Fruit fly (Drosophila melanogaster) whole organism, embryonic: ENCODE measurements around the gene CG7557.

Source experiments
- ATbp ChIP-seq: fragments of 200-800 bp; sonication (Bioruptor generic); optimal IDR thresholded peaks from 2 replicates; lab custom pipeline; 2017; ENCODE audit warnings: missing biosample characterization, mild to moderate bottlenecking, missing genetic modification characterization, missing genetic modification reagents
- Ada2b ChIP-seq: fragments of 200-800 bp; sonication (Bioruptor generic); IDR thresholded peaks from 2 replicates; pipeline ENCODE4 v1.3.6; 2022; ENCODE audit warnings: missing biosample characterization, missing genetic modification characterization
- CG10267 ChIP-seq: fragments of 200-800 bp; sonication (Bioruptor generic); optimal IDR thresholded peaks from 2 replicates; lab custom pipeline; 2018; ENCODE audit warnings: missing biosample characterization, mild to moderate bottlenecking, missing genetic modification characterization, moderate library complexity
- CG12391 ChIP-seq: fragments of 200-800 bp; sonication (Bioruptor generic); optimal IDR thresholded peaks from 3 replicates; lab custom pipeline; 2018; ENCODE audit warnings: missing biosample characterization, mild to moderate bottlenecking, missing genetic modification characterization, moderate library complexity
- CG13287 ChIP-seq: fragments of 200-800 bp; sonication (Bioruptor generic); IDR thresholded peaks from 2 replicates; pipeline ENCODE4 v1.3.6; 2022; ENCODE audit warnings: missing biosample characterization, missing genetic modification characterization; ENCODE audit not compliant: partially characterized antibody
- CG13775 ChIP-seq: fragments of 200-800 bp; sonication (Bioruptor generic); optimal IDR thresholded peaks from 3 replicates; lab custom pipeline; 2017; ENCODE audit warnings: missing biosample characterization, mild to moderate bottlenecking, missing genetic modification characterization
- CG15479 ChIP-seq: fragments of 200-800 bp; sonication (Bioruptor generic); optimal IDR thresholded peaks from 3 replicates; lab custom pipeline; 2019; ENCODE audit warnings: missing biosample characterization, mild to moderate bottlenecking, missing genetic modification characterization, moderate library complexity
- CG17359 ChIP-seq: fragments of 200-800 bp; sonication (Bioruptor generic); optimal IDR thresholded peaks from 3 replicates; lab custom pipeline; 2018; ENCODE audit warnings: missing biosample characterization, mild to moderate bottlenecking, missing genetic modification characterization, moderate library complexity
- CG1792 ChIP-seq: fragments of 200-800 bp; sonication (Bioruptor generic); optimal IDR thresholded peaks from 2 replicates; lab custom pipeline; 2016; ENCODE audit warnings: missing biosample characterization, missing genetic modification characterization
- CG18262 ChIP-seq: fragments of 200-800 bp; optimal IDR thresholded peaks from 3 replicates; lab custom pipeline; 2019; ENCODE audit warnings: missing biosample characterization, mild to moderate bottlenecking, missing genetic modification characterization, moderate library complexity
- CG2678 ChIP-seq: fragments of 200-800 bp; sonication (Bioruptor generic); optimal IDR thresholded peaks from 3 replicates; lab custom pipeline; 2019; ENCODE audit warnings: missing biosample characterization, mild to moderate bottlenecking, missing genetic modification characterization, moderate library complexity
- CG3407 ChIP-seq: fragments of 200-800 bp; sonication (Bioruptor generic); optimal IDR thresholded peaks from 2 replicates; lab custom pipeline; 2018; ENCODE audit warnings: missing biosample characterization, mild to moderate bottlenecking, missing genetic modification characterization
- CG3726 ChIP-seq: fragments of 200-800 bp; sonication (Bioruptor generic); IDR thresholded peaks from 3 replicates; pipeline ENCODE4, ENCODE4 v1.3.6; 2022; ENCODE audit warnings: missing biosample characterization, missing genetic modification characterization
- CG3847 ChIP-seq: fragments of 200-800 bp; sonication (Bioruptor generic); IDR thresholded peaks from 2 replicates; pipeline ENCODE4 v1.3.6; 2022; ENCODE audit warnings: missing biosample characterization, missing genetic modification characterization
- CG4707 ChIP-seq: fragments of 200-800 bp; sonication (Bioruptor generic); optimal IDR thresholded peaks from 2 replicates; lab custom pipeline; 2018; ENCODE audit warnings: missing biosample characterization, mild to moderate bottlenecking, missing genetic modification characterization, moderate library complexity
- CG6813 ChIP-seq: fragments of 200-800 bp; sonication (Bioruptor generic); optimal IDR thresholded peaks from 2 replicates; lab custom pipeline; 2017; ENCODE audit warnings: missing biosample characterization, missing genetic modification characterization, mild to moderate bottlenecking, moderate library complexity, missing genetic modification reagents
- CG8290 ChIP-seq, 3 experiments: fragments of 200-800 bp; sonication (Bioruptor generic); optimal IDR thresholded peaks; 2 replicates each; lab custom pipeline; 2016 to 2019; ENCODE audit warnings: missing biosample characterization in 3 of 3, missing genetic modification characterization in 3 of 3, mild to moderate bottlenecking in 2 of 3, moderate library complexity in 1 of 3
- Camta ChIP-seq: fragments of 200-800 bp; sonication (Bioruptor generic); optimal IDR thresholded peaks from 2 replicates; lab custom pipeline; 2016; ENCODE audit warnings: missing biosample characterization, missing genetic modification characterization
- D19A ChIP-seq: fragments of 200-800 bp; optimal IDR thresholded peaks from 3 replicates; lab custom pipeline; 2019; ENCODE audit warnings: missing biosample characterization, mild to moderate bottlenecking, missing genetic modification characterization, moderate library complexity
- D19B ChIP-seq: fragments of 200-800 bp; sonication (Bioruptor generic); optimal IDR thresholded peaks from 2 replicates; lab custom pipeline; 2017; ENCODE audit warnings: missing biosample characterization, mild to moderate bottlenecking, missing genetic modification characterization
- Eip74EF ChIP-seq, 2 experiments: fragments of 200-800 bp in 1 of 2; fragments of >200 bp in 1 of 2; sonication (Bioruptor generic) in 1 of 2; optimal IDR thresholded peaks; 2 replicates each; lab custom pipeline; 2017 to 2019; ENCODE audit warnings: missing biosample characterization in 2 of 2, missing genetic modification characterization in 2 of 2, mild to moderate bottlenecking in 1 of 2, moderate library complexity in 1 of 2
- Ets65A ChIP-seq: fragments of 200-800 bp; sonication (Bioruptor generic); peaks from one replicate; lab custom pipeline; 2016; ENCODE audit warnings: missing biosample characterization, missing genetic modification characterization
- Hand ChIP-seq: fragments of 200-800 bp; sonication (Bioruptor generic); optimal IDR thresholded peaks from 2 replicates; lab custom pipeline; 2017; ENCODE audit warnings: mild to moderate bottlenecking, missing biosample characterization, missing genetic modification reagents, missing genetic modification characterization
- Hmr ChIP-seq: fragments of 200-800 bp; sonication (Bioruptor generic); optimal IDR thresholded peaks from 3 replicates; lab custom pipeline; 2017; ENCODE audit warnings: mild to moderate bottlenecking, missing biosample characterization, missing genetic modification reagents, missing genetic modification characterization
- Mes4 ChIP-seq: fragments of 200-800 bp; sonication (Bioruptor generic); optimal IDR thresholded peaks from 2 replicates; lab custom pipeline; 2016; ENCODE audit warnings: missing biosample characterization, missing genetic modification characterization
- NC2α ChIP-seq: fragments of 200-800 bp; sonication (Bioruptor generic); optimal IDR thresholded peaks from 2 replicates; lab custom pipeline; 2016; ENCODE audit warnings: missing biosample characterization, missing genetic modification characterization
- NC2β ChIP-seq: fragments of 200-800 bp; sonication (Bioruptor generic); optimal IDR thresholded peaks from 2 replicates; lab custom pipeline; 2016; ENCODE audit warnings: missing biosample characterization, missing genetic modification characterization
- Nf-YC ChIP-seq: fragments of 200-800 bp; optimal IDR thresholded peaks from 3 replicates; lab custom pipeline; 2019; ENCODE audit warnings: missing biosample characterization, mild to moderate bottlenecking, missing genetic modification characterization, moderate library complexity
- Rfx ChIP-seq: fragments of 200-800 bp; sonication (Bioruptor generic); IDR thresholded peaks from 2 replicates; pipeline ENCODE4 v1.3.6; 2022; ENCODE audit warnings: missing biosample characterization, missing genetic modification characterization
- TFAM ChIP-seq: fragments of 200-800 bp; sonication (Bioruptor generic); optimal IDR thresholded peaks from 2 replicates; lab custom pipeline; 2017; ENCODE audit warnings: missing biosample characterization, missing genetic modification characterization, inconsistent platforms
- Xbp1 ChIP-seq: fragments of 200-800 bp; sonication (Bioruptor generic); optimal IDR thresholded peaks from 3 replicates; lab custom pipeline; 2016; ENCODE audit warnings: missing biosample characterization, mild to moderate bottlenecking, missing genetic modification characterization
- bsh ChIP-seq, 2 experiments: fragments of 200-800 bp; sonication (Bioruptor generic); optimal IDR thresholded peaks; 2 replicates each; lab custom pipeline; 2017 to 2018; ENCODE audit warnings: mild to moderate bottlenecking in 2 of 2, missing biosample characterization in 2 of 2, missing genetic modification characterization in 2 of 2, moderate library complexity in 1 of 2
- fru ChIP-seq: fragments of >200 bp; optimal IDR thresholded peaks from 2 replicates; lab custom pipeline; 2017
- gsb ChIP-seq: fragments of 200-800 bp; sonication (Bioruptor generic); IDR thresholded peaks from 2 replicates; pipeline ENCODE4 v1.3.6; 2022; ENCODE audit warnings: missing biosample characterization, missing genetic modification characterization
- lab ChIP-seq: fragments of 200-800 bp; sonication (Bioruptor generic); optimal IDR thresholded peaks from 3 replicates; lab custom pipeline; 2017; ENCODE audit warnings: missing biosample characterization, missing genetic modification characterization, mild to moderate bottlenecking, moderate library complexity, missing genetic modification reagents
- lov ChIP-seq, 2 experiments: fragments of 200-800 bp in 1 of 2; fragments of >200 bp in 1 of 2; sonication (Bioruptor generic) in 1 of 2; IDR thresholded peaks in 1 of 2; optimal IDR thresholded peaks in 1 of 2; 2 replicates in 1 of 2; 3 replicates in 1 of 2; pipeline versions ENCODE4 v1.3.6 to Lab custom; 2017 to 2022; ENCODE audit warnings: missing biosample characterization in 1 of 2, missing genetic modification characterization in 1 of 2
- prd ChIP-seq, 3 experiments: fragments of >200 bp in 2 of 3; fragments of 200-800 bp in 1 of 3; sonication (Bioruptor generic) in 1 of 3; optimal IDR thresholded peaks in 2 of 3; IDR thresholded peaks in 1 of 3; 2 replicates in 2 of 3; 3 replicates in 1 of 3; pipeline versions ENCODE4 v1.3.6 to Lab custom; 2017 to 2022; ENCODE audit warnings: missing biosample characterization in 1 of 3, missing genetic modification characterization in 1 of 3
- tio ChIP-seq: fragments of 200-800 bp; sonication (Bioruptor generic); optimal IDR thresholded peaks from 2 replicates; lab custom pipeline; 2017; ENCODE audit warnings: missing biosample characterization, missing genetic modification characterization, inconsistent platforms

The CG7557 gene

dm6 chr3L:11398484-11399088, 46.4 kb upstream of the CG7557 start (continued):
- peak; percentile 24; the same call in 1 of the 2 replicates for TF ChIP-seq CG3847 (GFP tag; lab: Robert Waterston, UW)
- TF ChIP-seq D19B (GFP tag; lab: Kevin White, UChicago) = no peak
- peak; percentile 62 for TF ChIP-seq CG10267
- no peak for TF ChIP-seq CG3726 (GFP tag; lab: Robert Waterston, UW)
- peak; percentile 45 for TF ChIP-seq Xbp1
- TF ChIP-seq CG15479 (GFP tag; lab: Kevin White, UChicago) = no peak
- TF ChIP-seq CG13775 (GFP tag; lab: Kevin White, UChicago) = peak; percentile 34
- TF ChIP-seq CG12391 = peak; percentile 67
- TF ChIP-seq D19A (tag; lab: Kevin White, UChicago) = peak; percentile 59
- TF ChIP-seq bsh (GFP tag; optimal IDR thresholded peaks at IDR 0.05; lab: Kevin White, UChicago) = peak in 1 of 2 experiments; percentile 52
- TF ChIP-seq Hmr (GFP tag; lab: Kevin White, UChicago) = peak; percentile 70
- TF ChIP-seq Camta (GFP tag; lab: Kevin White, UChicago) = no peak
- 0 out of 2 replicates have a peak, but pooled peaks have one; percentile 16 for TF ChIP-seq Ada2b
- TF ChIP-seq CG2678 (tag; lab: Kevin White, UChicago) = peak; percentile 77
- TF ChIP-seq CG4707 = no peak
- TF ChIP-seq TFAM (GFP tag; lab: Kevin White, UChicago) = no peak
- TF ChIP-seq NC2β = no peak
- no peak for TF ChIP-seq gsb (GFP tag; lab: Robert Waterston, UW)
- TF ChIP-seq fru (lab: Kevin White, UChicago) = no peak
- TF ChIP-seq CG18262 (tag; lab: Kevin White, UChicago) = peak; percentile 86
- TF ChIP-seq CG1792 (GFP tag; lab: Kevin White, UChicago) = no peak
- peak; percentile 12 for TF ChIP-seq tio (GFP tag; lab: Kevin White, UChicago)
- TF ChIP-seq CG8290 (GFP tag; optimal IDR thresholded peaks at IDR 0.05; lab: Kevin White, UChicago) = no peak
- TF ChIP-seq CG8290 (tag; optimal IDR thresholded peaks at IDR 0.05; lab: Kevin White, UChicago) = peak in 1 of 2 experiments; percentile 31
- TF ChIP-seq Rfx (GFP tag; lab: Robert Waterston, UW) = peak; percentile 21
- TF ChIP-seq CG3407 = peak; percentile 43
- TF ChIP-seq CG13287 (GFP tag; lab: Robert Waterston, UW) = no peak
- TF ChIP-seq lov (optimal IDR thresholded peaks at IDR 0.05; lab: Kevin White, UChicago) = no peak
- TF ChIP-seq lov (GFP tag; IDR thresholded peaks at IDR 0.05; lab: Robert Waterston, UW) = 0 out of 3 replicates have a peak, but pooled peaks have one; percentile 30
- TF ChIP-seq Nf-YC (tag; lab: Kevin White, UChicago) = peak; percentile 8
- TF ChIP-seq lab = peak; percentile 61
- TF ChIP-seq NC2α = no peak
- peak in 1 of 2 experiments; percentile 88 for TF ChIP-seq Eip74EF (GFP tag; optimal IDR thresholded peaks at IDR 0.05; lab: Kevin White, UChicago)
- TF ChIP-seq CG17359 (tag; lab: Kevin White, UChicago) = peak; percentile 56
- peak; percentile 32 for TF ChIP-seq Hand (GFP tag; lab: Kevin White, UChicago)
- no peak for TF ChIP-seq prd (optimal IDR thresholded peaks at IDR 0.05; lab: Kevin White, UChicago)
- TF ChIP-seq prd (GFP tag; IDR thresholded peaks at IDR 0.05; lab: Robert Waterston, UW) = peak; percentile 58; the same call in 2 of the 3 replicates
- TF ChIP-seq ATbp = peak; percentile 11
- TF ChIP-seq Ets65A (GFP tag; lab: Kevin White, UChicago) = peak; percentile 82
- TF ChIP-seq Mes4 (GFP tag; lab: Kevin White, UChicago) = no peak
- peak; percentile 5 for TF ChIP-seq CG6813 (GFP tag; lab: Kevin White, UChicago)
